Fruit fly (Drosophila melanogaster): Measurements from ENCODE around the gene bves.

Gene bves

dm6 chrX:21073641-21074328 is 20.0 kb downstream of the bves start (continued):
- TF ChIP-seq net (GFP tag; optimal IDR thresholded peaks at IDR 0.05) = peak; percentile 29
- TF ChIP-seq salr (GFP tag; optimal IDR thresholded peaks at IDR 0.05) = peak in 1 of 2 experiments; percentile 41
- peak; percentile 23 for TF ChIP-seq Lpt (GFP tag; optimal IDR thresholded peaks at IDR 0.05)
- TF ChIP-seq Smox (GFP tag; optimal IDR thresholded peaks at IDR 0.05) = peak; percentile 36
- peak; percentile 67 for TF ChIP-seq pdm3 (GFP tag; optimal IDR thresholded peaks at IDR 0.05)
- TF ChIP-seq CG1621 (tag; optimal IDR thresholded peaks at IDR 0.05) = no peak
- no peak for TF ChIP-seq Blimp-1 (GFP tag; optimal IDR thresholded peaks at IDR 0.05)
- peak; percentile 42 for TF ChIP-seq CG10631 (GFP tag; optimal IDR thresholded peaks at IDR 0.05)
- TF ChIP-seq dsx (GFP tag; optimal IDR thresholded peaks at IDR 0.05; ENCODE audit: poor library complexity, severe bottlenecking) = no peak
- TF ChIP-seq cyc (GFP tag; optimal IDR thresholded peaks at IDR 0.05) = peak; percentile 24
- TF ChIP-seq topi (GFP tag; optimal IDR thresholded peaks at IDR 0.05) = peak; percentile 47
- TF ChIP-seq Sox102F (GFP tag; optimal IDR thresholded peaks at IDR 0.05) = peak; percentile 57
- peak; percentile 37 for TF ChIP-seq fd59A (GFP tag; optimal IDR thresholded peaks at IDR 0.05)
- TF ChIP-seq CG3919 (GFP tag; optimal IDR thresholded peaks at IDR 0.05) = peak; percentile 53
- peak; percentile 73 for TF ChIP-seq CG8119 (GFP tag; IDR thresholded peaks at IDR 0.05)
- peak; percentile 55 for TF ChIP-seq esn (GFP tag; optimal IDR thresholded peaks at IDR 0.05)
- TF ChIP-seq svp (GFP tag) = peak; percentile 65
- TF ChIP-seq CG6163 (GFP tag; IDR thresholded peaks at IDR 0.05) = peak; percentile 32; the same call in 1 of the 3 replicates
- TF ChIP-seq OdsH (GFP tag; optimal IDR thresholded peaks at IDR 0.05) = peak; percentile 66
- TF ChIP-seq ss (GFP tag; optimal IDR thresholded peaks at IDR 0.05) = no peak
- TF ChIP-seq achi (GFP tag; optimal IDR thresholded peaks at IDR 0.05) = peak; percentile 62
- peak; percentile 9 for TF ChIP-seq Eip75B (GFP tag; optimal IDR thresholded peaks at IDR 0.05)
- TF ChIP-seq CG32006 (GFP tag; optimal IDR thresholded peaks at IDR 0.05) = peak; percentile 89
- no peak for TF ChIP-seq CG11902 (GFP tag; optimal IDR thresholded peaks at IDR 0.05)
- peak; percentile 47 for TF ChIP-seq CG6792 (GFP tag; optimal IDR thresholded peaks at IDR 0.05)
- TF ChIP-seq CG10669 (GFP tag; optimal IDR thresholded peaks at IDR 0.05) = peak; percentile 47
- peak; percentile 17 for TF ChIP-seq Sox15 (GFP tag; optimal IDR thresholded peaks at IDR 0.05)
- TF ChIP-seq CG7368 (GFP tag; optimal IDR thresholded peaks at IDR 0.05) = peak; percentile 8
- TF ChIP-seq Hr4 (GFP tag; optimal IDR thresholded peaks at IDR 0.05) = peak; percentile 79
- TF ChIP-seq CG34406 (GFP tag; optimal IDR thresholded peaks at IDR 0.05) = peak; percentile 49

dm6 chrX:21074329-21074708 is 20.6 kb downstream of the bves start:
- TF ChIP-seq dsx (GFP tag; optimal IDR thresholded peaks at IDR 0.05; ENCODE audit: poor library complexity, severe bottlenecking) = peak; percentile 47
- peak; percentile 83 for TF ChIP-seq svp (GFP tag)
- TF ChIP-seq CG9139 (GFP tag; optimal IDR thresholded peaks at IDR 0.05) = no peak
- TF ChIP-seq topi (GFP tag; optimal IDR thresholded peaks at IDR 0.05) = peak; percentile 49
- TF ChIP-seq CG11902 (GFP tag; optimal IDR thresholded peaks at IDR 0.05) = peak; percentile 27
- peak; percentile 79 for TF ChIP-seq CG32006 (GFP tag; optimal IDR thresholded peaks at IDR 0.05)
- peak; percentile 59 for TF ChIP-seq CG6792 (GFP tag; optimal IDR thresholded peaks at IDR 0.05)
- peak; percentile 63 for TF ChIP-seq Ets21C (GFP tag; optimal IDR thresholded peaks at IDR 0.05)
- peak; percentile 86 for TF ChIP-seq CG6163 (GFP tag; IDR thresholded peaks at IDR 0.05)
- peak; percentile 66 for TF ChIP-seq CG3919 (GFP tag; optimal IDR thresholded peaks at IDR 0.05)
- TF ChIP-seq CG1621 (tag; optimal IDR thresholded peaks at IDR 0.05) = no peak
- TF ChIP-seq Hr39 (GFP tag; optimal IDR thresholded peaks at IDR 0.05) = peak; percentile 73
- TF ChIP-seq eg (GFP tag; IDR thresholded peaks at IDR 0.05) = peak; percentile 87
- TF ChIP-seq CG15336 (GFP tag; IDR thresholded peaks at IDR 0.05) = peak; percentile 83
- TF ChIP-seq vri (GFP tag; optimal IDR thresholded peaks at IDR 0.05) = peak; percentile 31
- peak; percentile 73 for TF ChIP-seq Hr4 (GFP tag; optimal IDR thresholded peaks at IDR 0.05)
- TF ChIP-seq fd59A (GFP tag; optimal IDR thresholded peaks at IDR 0.05) = peak; percentile 11
- peak; percentile 60 for TF ChIP-seq cyc (GFP tag; optimal IDR thresholded peaks at IDR 0.05)
- peak; percentile 71 for TF ChIP-seq CG31627 (GFP tag; optimal IDR thresholded peaks at IDR 0.05)
- peak; percentile 73 for TF ChIP-seq CG6276 (GFP tag; optimal IDR thresholded peaks at IDR 0.05)
- TF ChIP-seq CG34406 (GFP tag; optimal IDR thresholded peaks at IDR 0.05) = peak; percentile 40
- TF ChIP-seq dac (GFP tag; optimal IDR thresholded peaks at IDR 0.05) = peak; percentile 66
- TF ChIP-seq CG10631 (GFP tag; optimal IDR thresholded peaks at IDR 0.05) = peak; percentile 61
- TF ChIP-seq CG6854 (GFP tag; optimal IDR thresholded peaks at IDR 0.05) = no peak
- TF ChIP-seq esn (GFP tag; optimal IDR thresholded peaks at IDR 0.05) = peak; percentile 71
- no peak for TF ChIP-seq Eip93F (GFP tag; optimal IDR thresholded peaks at IDR 0.05)
- peak; percentile 89 for TF ChIP-seq Eip78C (GFP tag)
- peak; percentile 5 for TF ChIP-seq CG6808 (GFP tag; optimal IDR thresholded peaks at IDR 0.05)
- TF ChIP-seq Sox102F (GFP tag; optimal IDR thresholded peaks at IDR 0.05) = peak; percentile 72
- TF ChIP-seq CG8119 (GFP tag; IDR thresholded peaks at IDR 0.05) = peak; percentile 78
- peak; percentile 67 for TF ChIP-seq Smox (GFP tag; optimal IDR thresholded peaks at IDR 0.05)
- peak; percentile 40 for TF ChIP-seq CG11762 (GFP tag; optimal IDR thresholded peaks at IDR 0.05; ENCODE audit: insufficient read depth)
- TF ChIP-seq Sox15 (GFP tag; optimal IDR thresholded peaks at IDR 0.05) = peak; percentile 24
- peak; percentile 32 for TF ChIP-seq CG8632 (GFP tag; optimal IDR thresholded peaks at IDR 0.05)
- TF ChIP-seq Blimp-1 (GFP tag; optimal IDR thresholded peaks at IDR 0.05) = no peak

All from whole organism, prepupa.